Worm (Caenorhabditis elegans): ENCODE results near the gene tat-1.

DNA sequence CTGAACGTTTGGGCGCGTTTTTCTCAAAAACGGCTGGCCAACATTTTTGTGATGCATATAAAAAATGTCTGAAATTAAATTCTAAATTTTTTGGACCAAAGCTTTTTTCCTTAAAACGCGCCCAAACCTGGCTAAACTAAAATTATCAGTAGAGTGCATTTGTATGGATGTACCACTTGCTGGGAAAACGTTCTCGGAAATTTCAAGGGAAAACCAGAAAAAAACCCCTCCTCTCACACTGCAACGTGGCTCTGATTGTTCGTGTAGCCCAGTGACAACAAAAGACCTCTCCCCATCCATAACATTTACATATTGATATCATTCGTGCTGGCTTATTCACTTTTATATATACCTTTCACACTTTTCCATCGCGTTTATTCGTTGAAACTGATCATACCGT is 47.4 kb upstream of the tat-1 start, which contains the start of gene Y49E10.29:
- TF ChIP-seq mdl-1 (tag; optimal IDR thresholded peaks at IDR 0.05) (no peak), nhr-11 (tag; optimal IDR thresholded peaks at IDR 0.05) (no peak), pha-4 (tag; optimal IDR thresholded peaks at IDR 0.05) (no peak)

All from whole organism, L3 larva.